Fruit fly (Drosophila melanogaster): ENCODE results near the gene ZnT33D.

Gene ZnT33D

DNA sequence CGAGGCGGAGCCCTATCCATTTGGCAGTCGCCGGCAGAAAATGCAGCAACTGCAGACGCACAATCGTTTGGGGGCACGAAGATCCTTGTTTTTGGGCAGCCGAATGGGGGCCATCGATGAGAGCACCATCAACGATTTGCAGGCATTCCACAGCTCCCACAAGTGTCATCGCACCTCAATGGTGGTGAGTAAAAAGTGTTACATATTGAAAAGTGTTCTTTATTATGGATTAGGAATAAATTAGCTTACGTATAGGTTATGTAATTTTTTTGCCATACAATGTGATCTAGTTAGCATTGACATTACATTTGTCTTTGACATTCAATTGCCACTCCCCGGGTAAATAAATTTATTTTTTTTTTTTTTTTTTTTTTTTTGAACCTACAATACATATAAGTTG lies 2.6 kb upstream of the ZnT33D start, which contains the start of gene CG31861:
Gene CG31861 (plus strand): TSS at position 301 of the 400 bp plus-strand sequence.
- no peak for TF ChIP-seq CG8319 (GFP tag; optimal IDR thresholded peaks at IDR 0.05)
- TF ChIP-seq Eip75B (GFP tag; optimal IDR thresholded peaks at IDR 0.05): no peak
- TF ChIP-seq net (GFP tag; optimal IDR thresholded peaks at IDR 0.05): no peak
- TF ChIP-seq dsx (GFP tag; optimal IDR thresholded peaks at IDR 0.05; ENCODE audit: poor library complexity, severe bottlenecking): no peak
- TF ChIP-seq pdm3 (GFP tag; optimal IDR thresholded peaks at IDR 0.05): no peak
- TF ChIP-seq spab (GFP tag; optimal IDR thresholded peaks at IDR 0.05): no peak
- no peak for TF ChIP-seq svp (GFP tag)
- TF ChIP-seq Blimp-1 (GFP tag; optimal IDR thresholded peaks at IDR 0.05): no peak
- no peak for TF ChIP-seq CG3919 (GFP tag; optimal IDR thresholded peaks at IDR 0.05)
- no peak for TF ChIP-seq CG11294 (GFP tag; IDR thresholded peaks at IDR 0.05)
- TF ChIP-seq CG34406 (GFP tag; optimal IDR thresholded peaks at IDR 0.05): no peak
- TF ChIP-seq Sox102F (GFP tag; optimal IDR thresholded peaks at IDR 0.05): no peak
- no peak for TF ChIP-seq Gug (GFP tag; IDR thresholded peaks at IDR 0.05)
- no peak for TF ChIP-seq Met (GFP tag; optimal IDR thresholded peaks at IDR 0.05)
- no peak for TF ChIP-seq Hr4 (GFP tag; optimal IDR thresholded peaks at IDR 0.05)

DNA sequence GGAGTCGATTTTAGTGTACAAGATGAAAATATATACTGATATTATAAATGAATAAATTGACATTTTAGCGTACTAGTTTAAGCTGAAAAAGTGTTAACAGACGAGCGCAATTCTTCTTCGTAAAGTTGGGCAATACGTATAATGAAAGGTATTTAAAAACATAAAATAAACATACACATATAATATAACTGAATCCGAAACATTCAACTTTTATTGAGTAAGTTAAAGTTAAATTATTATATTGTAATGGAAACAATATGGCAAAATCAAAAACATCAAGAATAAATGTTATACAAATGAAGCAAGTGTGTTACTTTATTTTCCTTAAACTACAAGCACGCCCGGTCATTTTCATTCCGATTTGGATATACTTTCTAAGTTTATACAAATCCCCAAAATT lies 6.2 kb downstream of the ZnT33D start, which contains the start of gene CG17217:
Gene CG17217 (plus strand): TSS at position 301 of the 400 bp plus-strand sequence.
- TF ChIP-seq CG31627 (GFP tag; optimal IDR thresholded peaks at IDR 0.05): no peak
- TF ChIP-seq CG8319 (GFP tag; optimal IDR thresholded peaks at IDR 0.05): no peak
- TF ChIP-seq CG8119 (GFP tag; IDR thresholded peaks at IDR 0.05): no peak
- TF ChIP-seq CG3919 (GFP tag; optimal IDR thresholded peaks at IDR 0.05): no peak
- no peak for TF ChIP-seq svp (GFP tag)
- no peak for TF ChIP-seq CG6808 (GFP tag; optimal IDR thresholded peaks at IDR 0.05)
- TF ChIP-seq Gug (GFP tag; IDR thresholded peaks at IDR 0.05): no peak
- no peak for TF ChIP-seq CG3032 (tag; optimal IDR thresholded peaks at IDR 0.05)
- TF ChIP-seq pdm3 (GFP tag; optimal IDR thresholded peaks at IDR 0.05): no peak
- no peak for TF ChIP-seq CG10631 (GFP tag; optimal IDR thresholded peaks at IDR 0.05)
- TF ChIP-seq Hr39 (GFP tag; optimal IDR thresholded peaks at IDR 0.05): no peak
- TF ChIP-seq CG8632 (GFP tag; optimal IDR thresholded peaks at IDR 0.05): no peak
- TF ChIP-seq lz (GFP tag; optimal IDR thresholded peaks at IDR 0.05): no peak
- no peak for TF ChIP-seq spab (GFP tag; optimal IDR thresholded peaks at IDR 0.05)
- TF ChIP-seq dac (GFP tag; optimal IDR thresholded peaks at IDR 0.05): no peak

DNA sequence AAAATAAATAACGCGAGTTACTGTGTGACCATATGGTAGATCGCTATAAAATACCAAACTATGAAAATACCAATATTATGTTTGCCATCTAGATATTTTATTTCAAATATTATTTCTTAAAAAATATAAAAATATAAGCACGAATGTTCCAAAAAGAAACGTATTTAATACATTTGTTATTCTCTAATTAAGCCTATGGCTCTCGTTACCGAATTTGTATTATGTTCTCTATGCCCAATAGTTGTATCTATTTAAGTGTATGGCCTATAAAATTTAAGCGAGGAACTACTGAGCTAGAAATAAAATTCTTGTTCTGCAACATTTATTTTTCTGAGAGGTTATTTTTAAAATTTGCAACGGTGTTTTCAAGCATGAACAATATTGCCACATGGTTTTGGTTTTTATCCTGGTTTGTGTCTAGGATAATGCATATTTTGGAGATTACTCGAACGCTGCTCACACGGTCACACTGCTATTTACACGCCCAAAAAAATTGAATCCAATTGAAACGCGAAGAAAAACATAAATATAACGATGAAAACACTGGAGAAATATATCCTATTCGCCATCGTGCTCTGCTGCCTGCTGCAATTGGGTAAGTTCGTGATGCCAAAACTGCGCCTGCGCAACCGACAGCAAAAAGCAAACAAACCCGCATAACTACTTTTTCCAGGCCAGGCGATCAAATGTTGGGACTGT lies 8.6 kb downstream of the ZnT33D start, which contains the start of the genes CG6583 and crok:
Gene CG6583 (minus strand): TSS at position 51 of the 699 bp plus-strand sequence.
Gene crok (plus strand): TSS at position 446 of the 699 bp plus-strand sequence.
- TF ChIP-seq esn (GFP tag; optimal IDR thresholded peaks at IDR 0.05) (no peak), fkh (GFP tag; optimal IDR thresholded peaks at IDR 0.05) (peak; percentile 74)

DNA sequence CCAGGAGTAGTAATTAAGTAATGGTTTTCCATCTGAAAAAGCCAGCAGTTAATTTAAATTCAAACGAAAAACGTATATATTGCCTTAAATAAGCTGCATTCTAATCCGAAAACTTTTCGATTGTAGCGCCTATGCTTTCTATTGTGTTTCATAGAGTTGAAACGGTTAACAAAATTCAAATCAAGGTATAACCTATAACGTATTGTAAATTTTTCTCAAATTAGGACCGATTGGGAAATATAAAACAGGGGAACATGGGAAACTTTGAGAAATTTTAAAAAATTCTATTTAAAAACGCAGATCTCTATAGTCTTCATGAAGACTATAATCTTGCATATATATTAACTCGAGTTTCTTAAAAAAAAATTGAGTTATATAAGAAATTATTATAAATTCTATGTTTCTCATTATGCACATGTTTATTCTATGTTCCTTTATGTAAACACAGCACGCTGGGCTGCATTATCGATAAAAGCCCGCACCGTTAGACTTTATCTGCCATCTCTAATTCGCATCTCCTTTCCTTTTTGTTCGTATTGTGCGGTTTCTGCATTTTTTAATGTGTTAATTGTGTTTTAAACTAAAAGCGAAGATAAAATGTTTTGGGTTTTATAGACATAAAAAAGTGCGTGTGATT lies 10.6 kb downstream of the ZnT33D start, which contains the start of gene bru1:
Gene bru1 (plus strand): TSS at position 512 of the 637 bp plus-strand sequence.
- TF ChIP-seq Lpt (GFP tag; optimal IDR thresholded peaks at IDR 0.05) (no peak), CG8119 (GFP tag; IDR thresholded peaks at IDR 0.05) (no peak), ss (GFP tag; optimal IDR thresholded peaks at IDR 0.05) (no peak), spab (GFP tag; optimal IDR thresholded peaks at IDR 0.05) (no peak), CG32006 (GFP tag; optimal IDR thresholded peaks at IDR 0.05) (no peak), CG6854 (GFP tag; optimal IDR thresholded peaks at IDR 0.05) (no peak)

DNA sequence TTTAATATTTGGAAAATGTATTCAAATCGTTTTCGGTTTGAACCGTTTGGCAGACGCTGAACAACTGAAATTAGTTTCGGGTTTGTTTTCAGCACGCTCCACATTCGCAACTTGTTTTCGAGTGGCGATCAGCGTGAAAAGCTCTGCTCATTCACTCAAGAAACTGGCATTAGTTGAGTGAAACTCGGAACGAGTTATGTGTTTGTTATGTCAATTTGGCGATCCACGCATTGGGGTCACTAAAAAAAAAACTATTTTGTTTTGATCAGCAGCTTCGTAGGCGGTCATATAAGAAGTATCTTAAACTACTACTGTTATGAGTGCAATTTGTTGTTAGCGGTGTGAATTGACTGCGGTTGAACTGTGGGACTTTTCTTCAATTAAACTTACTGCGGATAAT lies 13.6 kb downstream of the ZnT33D start, which contains the start of gene atilla:
Gene atilla (minus strand): TSS at position 266 of the 400 bp plus-strand sequence.
- TF ChIP-seq CG6163 (GFP tag; IDR thresholded peaks at IDR 0.05) (no peak), Sox14 (GFP tag; optimal IDR thresholded peaks at IDR 0.05) (no peak), CG15336 (GFP tag; IDR thresholded peaks at IDR 0.05) (peak; percentile 30; the same call in 1 of the 2 replicates), eg (GFP tag; IDR thresholded peaks at IDR 0.05) (peak; percentile 17; the same call in 1 of the 3 replicates), CG10631 (GFP tag; optimal IDR thresholded peaks at IDR 0.05) (no peak), CG31627 (GFP tag; optimal IDR thresholded peaks at IDR 0.05) (no peak), Sox15 (GFP tag; optimal IDR thresholded peaks at IDR 0.05) (no peak), fkh (GFP tag; optimal IDR thresholded peaks at IDR 0.05) (peak; percentile 13)
